Fruit fly (Drosophila melanogaster): ENCODE data around the gene CG12121.

CG12121 gene

dm6 chrX:9248040-9248439 lies 15.9 kb upstream of the CG12121 start (continued):
- no peak for TF ChIP-seq CG14050 (GFP tag; IDR thresholded peaks at IDR 0.05)
- TF ChIP-seq vfl (GFP tag; optimal IDR thresholded peaks at IDR 0.05) = no peak
- TF ChIP-seq Pdp1 (GFP tag; optimal IDR thresholded peaks at IDR 0.05) = no peak
- TF ChIP-seq pho (GFP tag; optimal IDR thresholded peaks at IDR 0.05) = no peak
- TF ChIP-seq abd-A (tag; optimal IDR thresholded peaks at IDR 0.05) = no peak
- TF ChIP-seq hth (optimal IDR thresholded peaks at IDR 0.05) = no peak
- TF ChIP-seq CG2116 (GFP tag; optimal IDR thresholded peaks at IDR 0.05) = peak; percentile 7
- no peak for TF ChIP-seq ERR (GFP tag; optimal IDR thresholded peaks at IDR 0.05)
- no peak for TF ChIP-seq Hr51 (GFP tag; optimal IDR thresholded peaks at IDR 0.05)
- no peak for TF ChIP-seq trem (tag; optimal IDR thresholded peaks at IDR 0.05)
- TF ChIP-seq shn (GFP tag; optimal IDR thresholded peaks at IDR 0.05) = no peak
- peak; percentile 39; the same call in 1 of the 2 replicates for TF ChIP-seq Drgx (GFP tag; IDR thresholded peaks at IDR 0.05)
- TF ChIP-seq Hr3 (GFP tag; optimal IDR thresholded peaks at IDR 0.05) = peak; percentile 26
- peak; percentile 5 for TF ChIP-seq Xbp1 (GFP tag; optimal IDR thresholded peaks at IDR 0.05)
- no peak for TF ChIP-seq tup (GFP tag; optimal IDR thresholded peaks at IDR 0.05)
- no peak for TF ChIP-seq HmgD (GFP tag; optimal IDR thresholded peaks at IDR 0.05)
- no peak for TF ChIP-seq CG3726 (GFP tag; IDR thresholded peaks at IDR 0.05)
- TF ChIP-seq Tbp (GFP tag; optimal IDR thresholded peaks at IDR 0.05) = no peak
- TF ChIP-seq CG17612 (GFP tag; IDR thresholded peaks at IDR 0.05) = no peak
- peak; percentile 69 for TF ChIP-seq zf30C (GFP tag; optimal IDR thresholded peaks at IDR 0.05)
- TF ChIP-seq cas (GFP tag; IDR thresholded peaks at IDR 0.05) = no peak
- no peak for TF ChIP-seq CG10274 (GFP tag; optimal IDR thresholded peaks at IDR 0.05)
- TF ChIP-seq CG10979 (tag; optimal IDR thresholded peaks at IDR 0.05) = peak; percentile 53
- no peak for TF ChIP-seq sqz (GFP tag; optimal IDR thresholded peaks at IDR 0.05)
- no peak for TF ChIP-seq ham (GFP tag; IDR thresholded peaks at IDR 0.05)
- no peak for TF ChIP-seq ssp (GFP tag; IDR thresholded peaks at IDR 0.05)
- no peak for TF ChIP-seq H15 (GFP tag; IDR thresholded peaks at IDR 0.05)
- TF ChIP-seq ro (GFP tag; IDR thresholded peaks at IDR 0.05) = no peak
- TF ChIP-seq CG14441 (GFP tag; IDR thresholded peaks at IDR 0.05) = 0 out of 2 replicates have a peak, but pooled peaks have one; percentile 20
- TF ChIP-seq sim (GFP tag; IDR thresholded peaks at IDR 0.05) = no peak
- no peak for TF ChIP-seq ken (GFP tag; IDR thresholded peaks at IDR 0.05)
- peak; percentile 55 for TF ChIP-seq CG2712 (tag; optimal IDR thresholded peaks at IDR 0.05)
- TF ChIP-seq CG18764 (GFP tag; optimal IDR thresholded peaks at IDR 0.05) = no peak
- peak; percentile 3 for TF ChIP-seq grau (tag; optimal IDR thresholded peaks at IDR 0.05)
- no peak for TF ChIP-seq CG11504 (tag; optimal IDR thresholded peaks at IDR 0.05)
- peak; percentile 8 for TF ChIP-seq D19A (tag; optimal IDR thresholded peaks at IDR 0.05)
- no peak for TF ChIP-seq B-H1 (GFP tag; IDR thresholded peaks at IDR 0.05)
- TF ChIP-seq CG7745 (tag; optimal IDR thresholded peaks at IDR 0.05) = no peak
- no peak for TF ChIP-seq CG32767 (GFP tag; IDR thresholded peaks at IDR 0.05)
- no peak for TF ChIP-seq cato (GFP tag; optimal IDR thresholded peaks at IDR 0.05; ENCODE audit: borderline replicate concordance)
- TF ChIP-seq mld (GFP tag; IDR thresholded peaks at IDR 0.05; ENCODE audit: partially characterized antibody) = no peak
- TF ChIP-seq CG7556 (GFP tag; optimal IDR thresholded peaks at IDR 0.05) = peak; percentile 3
- no peak for TF ChIP-seq CG16863 (GFP tag; optimal IDR thresholded peaks at IDR 0.05)
- TF ChIP-seq Kr (GFP tag; optimal IDR thresholded peaks at IDR 0.05) = no peak
- no peak for TF ChIP-seq scrt (GFP tag; optimal IDR thresholded peaks at IDR 0.05)
- peak; percentile 33 for TF ChIP-seq CG9727 (GFP tag; optimal IDR thresholded peaks at IDR 0.05)
- TF ChIP-seq rib (GFP tag; IDR thresholded peaks at IDR 0.05) = no peak
- 0 out of 2 replicates have a peak, but pooled peaks have one; percentile 16 for TF ChIP-seq Ada2b (GFP tag; IDR thresholded peaks at IDR 0.05)
- TF ChIP-seq E2f1 (GFP tag; IDR thresholded peaks at IDR 0.05) = no peak
- no peak for TF ChIP-seq CG33557 (GFP tag; optimal IDR thresholded peaks at IDR 0.05)
- no peak for TF ChIP-seq lov (optimal IDR thresholded peaks at IDR 0.05)
- TF ChIP-seq lov (GFP tag; IDR thresholded peaks at IDR 0.05) = no peak
- peak; percentile 21 for TF ChIP-seq gsb-n (tag; optimal IDR thresholded peaks at IDR 0.05)

All from whole organism, embryonic.